Fruit fly (Drosophila melanogaster): Measurements from ENCODE around the gene Smr.

The Smr gene

DNA sequence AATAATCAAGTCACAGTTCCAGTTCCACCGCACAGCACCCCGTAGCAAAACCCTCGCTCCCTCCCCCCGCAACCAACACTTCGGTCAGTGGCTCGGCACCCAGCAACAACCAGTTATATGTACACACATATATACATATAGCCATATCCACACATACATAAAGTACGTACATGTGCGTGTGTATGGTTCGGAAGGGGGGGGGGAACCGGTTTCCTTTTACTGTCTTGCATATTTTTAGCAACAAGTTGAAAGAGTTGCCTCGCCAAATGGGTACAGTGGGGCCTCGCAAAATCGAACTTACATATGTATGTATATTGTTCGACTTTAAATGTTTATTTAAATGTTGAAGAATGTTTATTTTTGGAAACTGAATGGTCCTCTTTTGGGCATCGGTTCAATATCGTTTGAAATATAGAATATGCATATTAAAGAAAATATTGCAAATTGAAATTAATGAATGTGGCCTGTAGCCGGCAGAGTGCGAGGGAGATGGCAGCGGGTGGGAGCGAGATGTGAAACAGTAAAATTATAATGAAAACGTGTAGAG is 12.7 kb upstream of the Smr start (continued):
- TF ChIP-seq nau (GFP tag; optimal IDR thresholded peaks at IDR 0.05) = no peak
- TF ChIP-seq D (optimal IDR thresholded peaks at IDR 0.05) = no peak
- no peak for TF ChIP-seq D (GFP tag; optimal IDR thresholded peaks at IDR 0.05)
- peak; percentile 63 for TF ChIP-seq CG2712 (tag; optimal IDR thresholded peaks at IDR 0.05)
- TF ChIP-seq CG3847 (GFP tag; IDR thresholded peaks at IDR 0.05) = peak; percentile 78
- peak; percentile 56 for TF ChIP-seq Asciz (GFP tag; optimal IDR thresholded peaks at IDR 0.05)
- TF ChIP-seq gcm (GFP tag; optimal IDR thresholded peaks at IDR 0.05) = peak; percentile 2
- peak; percentile 45; the same call in 2 of the 3 replicates for TF ChIP-seq B-H1 (GFP tag; IDR thresholded peaks at IDR 0.05)
- no peak for TF ChIP-seq HmgD (GFP tag; optimal IDR thresholded peaks at IDR 0.05)
- peak; percentile 84 for TF ChIP-seq CG14441 (GFP tag; IDR thresholded peaks at IDR 0.05)
- peak in 1 of 2 experiments; percentile 37 for TF ChIP-seq insv (GFP tag; optimal IDR thresholded peaks at IDR 0.05)
- TF ChIP-seq sc (optimal IDR thresholded peaks at IDR 0.05) = no peak
- peak; percentile 11 for TF ChIP-seq sc (GFP tag; optimal IDR thresholded peaks at IDR 0.05)
- peak; percentile 80 for TF ChIP-seq Xrp1 (GFP tag; IDR thresholded peaks at IDR 0.05)
- TF ChIP-seq Ets97D (GFP tag; optimal IDR thresholded peaks at IDR 0.05) = peak; percentile 49
- TF ChIP-seq zen (tag; optimal IDR thresholded peaks at IDR 0.05) = peak; percentile 55
- no peak for TF ChIP-seq TFAM (GFP tag; optimal IDR thresholded peaks at IDR 0.05)
- no peak for TF ChIP-seq gcm2 (GFP tag; optimal IDR thresholded peaks at IDR 0.05)
- peak; percentile 65 for TF ChIP-seq Fer2 (tag; optimal IDR thresholded peaks at IDR 0.05)
- peak; percentile 58 for TF ChIP-seq bab2 (GFP tag; optimal IDR thresholded peaks at IDR 0.05)
- no peak for TF ChIP-seq Dref (GFP tag; IDR thresholded peaks at IDR 0.05)
- TF ChIP-seq pnt (GFP tag; optimal IDR thresholded peaks at IDR 0.05) = peak; percentile 25
- TF ChIP-seq sob (GFP tag; IDR thresholded peaks at IDR 0.05) = peak; percentile 84
- peak; percentile 88 for TF ChIP-seq lmd (GFP tag; IDR thresholded peaks at IDR 0.05)
- TF ChIP-seq danr (GFP tag; IDR thresholded peaks at IDR 0.05) = peak; percentile 77
- TF ChIP-seq so (GFP tag; IDR thresholded peaks at IDR 0.05) = no peak
- TF ChIP-seq CG7786 (GFP tag; optimal IDR thresholded peaks at IDR 0.05) = peak; percentile 75
- TF ChIP-seq CG11398 (GFP tag; optimal IDR thresholded peaks at IDR 0.05) = peak; percentile 9
- peak; percentile 51 for TF ChIP-seq Nf-YA (GFP tag; IDR thresholded peaks at IDR 0.05)
- peak; percentile 53 for TF ChIP-seq CG15011 (GFP tag; optimal IDR thresholded peaks at IDR 0.05)
- TF ChIP-seq toy (GFP tag; IDR thresholded peaks at IDR 0.05) = no peak
- TF ChIP-seq CG11560 (tag; IDR thresholded peaks at IDR 0.05) = peak; percentile 67; the same call in 2 of the 3 replicates
- no peak for TF ChIP-seq pfk (GFP tag; optimal IDR thresholded peaks at IDR 0.05)
- TF ChIP-seq CG9215 (GFP tag; IDR thresholded peaks at IDR 0.05) = peak; percentile 85
- peak; percentile 80 for TF ChIP-seq zfh2 (GFP tag; optimal IDR thresholded peaks at IDR 0.05)
- TF ChIP-seq Dip2 (GFP tag; IDR thresholded peaks at IDR 0.05) = no peak
- TF ChIP-seq CG11695 (GFP tag; IDR thresholded peaks at IDR 0.05) = peak; percentile 81
- TF ChIP-seq ap (GFP tag; IDR thresholded peaks at IDR 0.05) = peak; percentile 61
- peak; percentile 38 for TF ChIP-seq Nf-YB (GFP tag; optimal IDR thresholded peaks at IDR 0.05)
- TF ChIP-seq Hmr (GFP tag; optimal IDR thresholded peaks at IDR 0.05) = peak; percentile 83
- TF ChIP-seq CG15479 (GFP tag; optimal IDR thresholded peaks at IDR 0.05) = no peak
- TF ChIP-seq CG15696 (tag; optimal IDR thresholded peaks at IDR 0.05) = peak; percentile 43
- TF ChIP-seq h (optimal IDR thresholded peaks at IDR 0.05) = no peak
- peak; percentile 60 for TF ChIP-seq CG18262 (tag; optimal IDR thresholded peaks at IDR 0.05)
- TF ChIP-seq CG11085 (GFP tag; IDR thresholded peaks at IDR 0.05) = peak; percentile 77
- TF ChIP-seq CG14710 (tag; optimal IDR thresholded peaks at IDR 0.05) = no peak
- no peak for TF ChIP-seq Stat92E (GFP tag; optimal IDR thresholded peaks at IDR 0.05)
- TF ChIP-seq CG1832 (GFP tag; optimal IDR thresholded peaks at IDR 0.05) = peak; percentile 26
- peak; percentile 81 for TF ChIP-seq Taf1 (GFP tag; IDR thresholded peaks at IDR 0.05)
- peak; percentile 55 for TF ChIP-seq Xbp1 (GFP tag; optimal IDR thresholded peaks at IDR 0.05)
- peak; percentile 61 for TF ChIP-seq mirr (GFP tag; optimal IDR thresholded peaks at IDR 0.05)
- TF ChIP-seq CG8359 (GFP tag; optimal IDR thresholded peaks at IDR 0.05; ENCODE audit: borderline replicate concordance) = no peak
